Worm (Caenorhabditis elegans) whole organism, young adult: ENCODE measurements around the gene W05E10.2.
A peak's percentile ranks its signal among the peaks of the same experiment; 100 is the strongest.

Source experiments
- B0336.3 ChIP-seq: fragments of 200-800 bp; sonication (Bioruptor generic); IDR thresholded peaks from 2 replicates; pipeline ENCODE4 v1.3.6; 2022; ENCODE audit warnings: missing genetic modification characterization, missing compliant biosample characterization
- F22D6.2 ChIP-seq: sonication (generic microtip); optimal IDR thresholded peaks from 2 replicates; lab custom pipeline; 2016; ENCODE audit warnings: mild to moderate bottlenecking, missing genetic modification characterization, missing compliant biosample characterization
- F37B4.10 ChIP-seq: fragments of 200-800 bp; sonication (Bioruptor generic); IDR thresholded peaks from 2 replicates; pipeline ENCODE4 v1.3.6; 2022; ENCODE audit warnings: missing genetic modification characterization, missing compliant biosample characterization
- F57C9.4 ChIP-seq: sonication (generic microtip); optimal IDR thresholded peaks from 2 replicates; lab custom pipeline; 2017; ENCODE audit warnings: mild to moderate bottlenecking, missing genetic modification characterization, missing compliant biosample characterization
- K12H6.12 ChIP-seq: fragments of 200-800 bp; sonication (Bioruptor generic); optimal IDR thresholded peaks from 2 replicates; lab custom pipeline; 2018; ENCODE audit warnings: mild to moderate bottlenecking, missing genetic modification characterization, missing compliant biosample characterization
- T26A5.8 ChIP-seq: sonication (generic microtip); optimal IDR thresholded peaks from 2 replicates; lab custom pipeline; 2016; ENCODE audit warnings: missing genetic modification characterization, missing compliant biosample characterization
- Y56A3A.18 ChIP-seq: fragments of 200-800 bp; sonication (Bioruptor generic); IDR thresholded peaks from 2 replicates; pipeline ENCODE4 v1.3.6; 2022; ENCODE audit warnings: missing genetic modification reagents, missing genetic modification characterization, missing compliant biosample characterization
- Y95B8A.8 ChIP-seq: fragments of 200-800 bp; sonication (Bioruptor generic); IDR thresholded peaks from 2 replicates; pipeline ENCODE4 v1.3.6; 2022; ENCODE audit warnings: missing genetic modification reagents, missing genetic modification characterization, missing compliant biosample characterization
- attf-6 ChIP-seq: fragments of 200-800 bp; sonication (Bioruptor generic); IDR thresholded peaks from 2 replicates; pipeline ENCODE4 v1.3.6; 2022; ENCODE audit warnings: missing genetic modification reagents, missing genetic modification characterization, missing compliant biosample characterization
- bed-2 ChIP-seq: fragments of 200-800 bp; sonication (Bioruptor generic); IDR thresholded peaks from 2 replicates; pipeline ENCODE4 v1.3.6; 2022; ENCODE audit warnings: missing genetic modification reagents, missing genetic modification characterization, missing compliant biosample characterization
- cebp-1 ChIP-seq, 2 experiments: fragments of 200-800 bp in 1 of 2; sonication (Bioruptor generic) in 1 of 2; sonication (generic microtip) in 1 of 2; IDR thresholded peaks in 1 of 2; optimal IDR thresholded peaks in 1 of 2; 2 replicates each; pipeline versions ENCODE4 v1.3.6 to Lab custom; 2017 to 2022; ENCODE audit warnings: missing compliant biosample characterization in 2 of 2, missing genetic modification characterization in 2 of 2, mild to moderate bottlenecking in 1 of 2, missing genetic modification reagents in 1 of 2, moderate library complexity in 1 of 2
- ceh-40 ChIP-seq: fragments of 200-800 bp; sonication (Bioruptor generic); IDR thresholded peaks from 2 replicates; pipeline ENCODE4 v1.3.6; 2022; ENCODE audit warnings: missing genetic modification characterization, missing compliant biosample characterization
- chd-7 ChIP-seq: sonication (generic microtip); optimal IDR thresholded peaks from 2 replicates; lab custom pipeline; 2016; ENCODE audit warnings: mild to moderate bottlenecking, missing genetic modification characterization, moderate library complexity, missing compliant biosample characterization
- egl-44 ChIP-seq: fragments of 200-800 bp; sonication (Bioruptor generic); IDR thresholded peaks from 2 replicates; pipeline ENCODE4 v1.3.6; 2022; ENCODE audit warnings: missing genetic modification reagents, missing genetic modification characterization, missing compliant biosample characterization
- egrh-3 ChIP-seq: fragments of 200-800 bp; sonication (Bioruptor generic); IDR thresholded peaks from 2 replicates; pipeline ENCODE4 v1.3.6; 2022; ENCODE audit warnings: missing genetic modification reagents, missing genetic modification characterization, missing compliant biosample characterization
- ekl-4 ChIP-seq: fragments of 200-800 bp; sonication (Bioruptor generic); IDR thresholded peaks from 2 replicates; pipeline ENCODE4 v1.3.6; 2022; ENCODE audit warnings: missing genetic modification reagents, missing genetic modification characterization, missing compliant biosample characterization
- hlh-12 ChIP-seq: sonication (generic microtip); optimal IDR thresholded peaks from 2 replicates; lab custom pipeline; 2016; ENCODE audit warnings: missing genetic modification characterization, missing compliant biosample characterization
- hmg-20 ChIP-seq: fragments of 200-800 bp; sonication (Bioruptor generic); IDR thresholded peaks from 2 replicates; pipeline ENCODE4 v1.3.6; 2022; ENCODE audit warnings: missing genetic modification reagents, missing genetic modification characterization, missing compliant biosample characterization
- let-526 ChIP-seq: fragments of 200-800 bp; sonication (Bioruptor generic); IDR thresholded peaks from 2 replicates; pipeline ENCODE4 v1.3.6; 2022; ENCODE audit warnings: missing genetic modification reagents, missing genetic modification characterization, missing compliant biosample characterization
- lin-26 ChIP-seq: fragments of 200-800 bp; sonication (Bioruptor generic); IDR thresholded peaks from 2 replicates; pipeline ENCODE4 v1.3.6; 2022; ENCODE audit warnings: missing genetic modification reagents, missing genetic modification characterization, missing compliant biosample characterization
- lin-35 ChIP-seq, 3 experiments: fragments of 150-350 bp in 2 of 3; sonication (generic microtip) in 1 of 3; optimal IDR thresholded peaks; 2 replicates each; lab custom pipeline; 2014 to 2018; ENCODE audit warnings: missing biosample characterization in 3 of 3, missing genetic modification characterization in 3 of 3, missing genetic modification reagents in 3 of 3
- lin-54 ChIP-seq: fragments of 200-800 bp; sonication (Bioruptor generic); optimal IDR thresholded peaks from 2 replicates; lab custom pipeline; 2018; ENCODE audit warnings: mild to moderate bottlenecking, missing genetic modification characterization, missing compliant biosample characterization
- madf-3 ChIP-seq: fragments of 200-800 bp; sonication (Bioruptor generic); IDR thresholded peaks from 2 replicates; pipeline ENCODE4 v1.3.6; 2022; ENCODE audit warnings: missing genetic modification reagents, missing genetic modification characterization, missing compliant biosample characterization
- mcd-1 ChIP-seq: fragments of 200-800 bp; sonication (Bioruptor generic); IDR thresholded peaks from 2 replicates; pipeline ENCODE4 v1.3.6; 2022; ENCODE audit warnings: missing genetic modification reagents, missing genetic modification characterization, missing compliant biosample characterization
- mxl-1 ChIP-seq: sonication (generic microtip); optimal IDR thresholded peaks from 2 replicates; lab custom pipeline; 2016; ENCODE audit warnings: missing genetic modification characterization, missing compliant biosample characterization
- nfyb-1 ChIP-seq: fragments of 200-800 bp; sonication (Bioruptor generic); IDR thresholded peaks from 2 replicates; pipeline ENCODE4 v1.3.6; 2022; ENCODE audit warnings: missing genetic modification reagents, missing genetic modification characterization, missing compliant biosample characterization
- nhr-120 ChIP-seq: fragments of 200-800 bp; sonication (Bioruptor generic); IDR thresholded peaks from 2 replicates; pipeline ENCODE4 v1.3.6; 2022; ENCODE audit warnings: missing genetic modification characterization, missing compliant biosample characterization
- nhr-80 ChIP-seq: sonication (generic microtip); optimal IDR thresholded peaks from 2 replicates; lab custom pipeline; 2016; ENCODE audit warnings: missing genetic modification characterization, missing compliant biosample characterization
- nhr-90 ChIP-seq: sonication (generic microtip); optimal IDR thresholded peaks from 2 replicates; lab custom pipeline; 2016; ENCODE audit warnings: missing genotype, mild to moderate bottlenecking, missing genetic modification characterization, missing compliant biosample characterization
- somi-1 ChIP-seq: fragments of 200-800 bp; sonication (Bioruptor generic); optimal IDR thresholded peaks from 2 replicates; lab custom pipeline; 2018; ENCODE audit warnings: mild to moderate bottlenecking, missing genetic modification characterization, missing compliant biosample characterization
- tbp1 ChIP-seq: fragments of 200-800 bp; sonication (Bioruptor generic); optimal IDR thresholded peaks from 2 replicates; lab custom pipeline; 2018; ENCODE audit warnings: mild to moderate bottlenecking, missing genetic modification characterization, missing compliant biosample characterization
- tlf-1 ChIP-seq: fragments of 200-800 bp; sonication (Bioruptor generic); optimal IDR thresholded peaks from 2 replicates; lab custom pipeline; 2018; ENCODE audit warnings: mild to moderate bottlenecking, missing genetic modification characterization, missing compliant biosample characterization
- unc-130 ChIP-seq: sonication (generic microtip); optimal IDR thresholded peaks from 2 replicates; lab custom pipeline; 2016; ENCODE audit warnings: missing genetic modification reagents, missing genetic modification characterization, missing compliant biosample characterization
- xnd-1 ChIP-seq: sonication (generic microtip); optimal IDR thresholded peaks from 2 replicates; lab custom pipeline; 2016; ENCODE audit warnings: missing genotype, missing genetic modification reagents, missing genetic modification characterization, missing compliant biosample characterization
- ztf-25 ChIP-seq: fragments of 200-800 bp; sonication (Bioruptor generic); IDR thresholded peaks from 2 replicates; pipeline ENCODE4 v1.3.6; 2022; ENCODE audit warnings: missing genetic modification reagents, missing genetic modification characterization, missing compliant biosample characterization
- ztf-3 ChIP-seq: fragments of 200-800 bp; sonication (Bioruptor generic); optimal IDR thresholded peaks from 2 replicates; lab custom pipeline; 2018; ENCODE audit warnings: mild to moderate bottlenecking, missing genetic modification characterization, missing compliant biosample characterization

W05E10.2 gene

ce11 chrV:11682858-11683257, 4.1 kb upstream of the W05E10.2 start:
- TF ChIP-seq mcd-1 (GFP tag; lab: Robert Waterston, UW), result no peak
- no peak for TF ChIP-seq cebp-1 (GFP tag; IDR thresholded peaks at IDR 0.05; lab: Robert Waterston, UW)
- peak; percentile 8 for TF ChIP-seq cebp-1 (tag; optimal IDR thresholded peaks at IDR 0.05; lab: Kevin White, UChicago)

ce11 chrV:11691553-11691952, 4.6 kb downstream of the W05E10.2 start, which contains the start of gene W05E10.1:
TSS of gene W05E10.1 (minus strand) at chrV:11691691.
- TF ChIP-seq nfyb-1 (GFP tag; lab: Robert Waterston, UW) (no peak), mxl-1 (no peak), xnd-1 (tag; lab: Kevin White, UChicago) (no peak), ekl-4 (GFP tag; lab: Robert Waterston, UW) (no peak), madf-3 (no peak), nhr-80 (tag; lab: Kevin White, UChicago) (peak; percentile 57)

- TF ChIP-seq hlh-12 (tag; lab: Kevin White, UChicago) (no peak), ztf-25 (GFP tag; lab: Robert Waterston, UW) (no peak), tbp1 (no peak), ztf-3 (no peak), egl-44 (no peak), F37B4.10 (GFP tag; lab: Robert Waterston, UW) (no peak), Y95B8A.8 (GFP tag; lab: Robert Waterston, UW) (no peak), lin-26 (GFP tag; lab: Robert Waterston, UW) (no peak), attf-6 (GFP tag; lab: Robert Waterston, UW) (no peak), T26A5.8 (tag; lab: Kevin White, UChicago) (no peak), B0336.3 (GFP tag; lab: Robert Waterston, UW) (no peak), chd-7 (tag; lab: Kevin White, UChicago) (no peak), nhr-120 (GFP tag; lab: Robert Waterston, UW) (no peak), bed-2 (GFP tag; lab: Robert Waterston, UW) (no peak), hmg-20 (GFP tag; lab: Robert Waterston, UW) (no peak)
Measured at ce11 chrV:11695597-11695996, 8.6 kb downstream of the W05E10.2 start, which contains the start of gene W05E10.5. TSS of gene W05E10.5 (minus strand) at chrV:11695697.

- no peak for TF ChIP-seq lin-54 (GFP tag; lab: Kevin White, UChicago)
- no peak for TF ChIP-seq F22D6.2
- TF ChIP-seq let-526 (GFP tag; lab: Robert Waterston, UW), result no peak
- TF ChIP-seq nhr-90, result no peak
- TF ChIP-seq madf-3, result no peak
- no peak for TF ChIP-seq tlf-1
- TF ChIP-seq xnd-1 (tag; lab: Kevin White, UChicago), result no peak
- no peak for TF ChIP-seq lin-35 (GFP tag; optimal IDR thresholded peaks at IDR 0.05; lab: Kevin White, UChicago)
- TF ChIP-seq nhr-120 (GFP tag; lab: Robert Waterston, UW), result no peak
- no peak for TF ChIP-seq somi-1 (GFP tag; lab: Kevin White, UChicago)
- no peak for TF ChIP-seq unc-130 (GFP tag; lab: Kevin White, UChicago)
- no peak for TF ChIP-seq K12H6.12
- no peak for TF ChIP-seq F57C9.4
- no peak for TF ChIP-seq Y56A3A.18 (GFP tag; lab: Robert Waterston, UW)
- TF ChIP-seq ceh-40 (GFP tag; lab: Robert Waterston, UW), result no peak
- TF ChIP-seq ztf-25 (GFP tag; lab: Robert Waterston, UW), result no peak
- no peak for TF ChIP-seq bed-2 (GFP tag; lab: Robert Waterston, UW)
- no peak for TF ChIP-seq nfyb-1 (GFP tag; lab: Robert Waterston, UW)
- TF ChIP-seq egrh-3 (GFP tag; lab: Robert Waterston, UW), result no peak
Measured at ce11 chrV:11697482-11697881, 10.5 kb downstream of the W05E10.2 start.
